Worm (Caenorhabditis elegans) whole organism, L4 larva: Measurements from ENCODE around the gene cpsf-3.

Source experiments
- D1046.2 ChIP-seq: fragments of 200-800 bp; sonication (Bioruptor generic); IDR thresholded peaks from 2 replicates; pipeline ENCODE4 v1.3.6; 2022; ENCODE audit warnings: missing genetic modification characterization, missing compliant biosample characterization
- F10B5.3 ChIP-seq: sonication (generic microtip); optimal IDR thresholded peaks from 2 replicates; lab custom pipeline; 2016; ENCODE audit warnings: mild to moderate bottlenecking, missing genetic modification characterization, missing compliant biosample characterization
- F26F4.8 ChIP-seq: fragments of 200-800 bp; sonication (Bioruptor generic); conservative IDR thresholded peaks from 2 replicates; pipeline ENCODE4 v1.3.6; 2022; ENCODE audit warnings: missing genetic modification characterization, missing compliant biosample characterization
- F37D6.2 ChIP-seq: sonication (generic microtip); optimal IDR thresholded peaks from 2 replicates; lab custom pipeline; 2016; ENCODE audit warnings: mild to moderate bottlenecking, missing genetic modification characterization, missing compliant biosample characterization
- F49E8.2 ChIP-seq: sonication (generic microtip); optimal IDR thresholded peaks from 2 replicates; lab custom pipeline; 2016; ENCODE audit warnings: missing compliant biosample characterization, mild to moderate bottlenecking, missing genetic modification characterization, borderline replicate concordance
- T20F7.1 ChIP-seq: fragments of 200-800 bp; sonication (Bioruptor generic); optimal IDR thresholded peaks from 2 replicates; lab custom pipeline; 2018; ENCODE audit warnings: mild to moderate bottlenecking, missing genetic modification characterization, missing compliant biosample characterization
- Y48G9A.11 ChIP-seq: fragments of 200-800 bp; sonication (Bioruptor generic); IDR thresholded peaks from 2 replicates; pipeline ENCODE4 v1.3.6; 2022; ENCODE audit warnings: missing genetic modification reagents, missing genetic modification characterization, missing compliant biosample characterization
- Y5F2A.4 ChIP-seq: fragments of 200-800 bp; sonication (Bioruptor generic); optimal IDR thresholded peaks from 2 replicates; lab custom pipeline; 2018; ENCODE audit warnings: mild to moderate bottlenecking, missing genetic modification characterization, missing compliant biosample characterization
- ZK546.5 ChIP-seq, 2 experiments: sonication (generic microtip); optimal IDR thresholded peaks; 2 replicates each; lab custom pipeline; 2017; ENCODE audit warnings: missing biosample characterization in 2 of 2, missing genetic modification characterization in 2 of 2
- aha-1 ChIP-seq: fragments of 150-350 bp; peaks from one replicate; lab custom pipeline; 2014; ENCODE audit warnings: missing biosample characterization, missing genetic modification characterization
- aly-2 ChIP-seq: sonication (generic microtip); optimal IDR thresholded peaks from 2 replicates; lab custom pipeline; 2018; ENCODE audit warnings: missing biosample characterization, missing genetic modification characterization
- attf-4 ChIP-seq: sonication (generic microtip); optimal IDR thresholded peaks from 3 replicates; lab custom pipeline; 2017; ENCODE audit warnings: missing biosample characterization, missing genetic modification characterization
- ceh-32 ChIP-seq: sonication (generic microtip); optimal IDR thresholded peaks from 2 replicates; lab custom pipeline; 2016; ENCODE audit warnings: mild to moderate bottlenecking, missing genetic modification characterization, missing compliant biosample characterization; ENCODE audit not compliant: poor library complexity
- daf-12 ChIP-seq: fragments of 150-350 bp; optimal IDR thresholded peaks from 2 replicates; lab custom pipeline; 2014; ENCODE audit warnings: missing biosample characterization, missing genetic modification reagents, missing genetic modification characterization
- daf-19 ChIP-seq: fragments of 200-800 bp; sonication (Bioruptor generic); conservative IDR thresholded peaks from 2 replicates; pipeline ENCODE4 v1.3.6; 2022; ENCODE audit warnings: missing genetic modification characterization, missing compliant biosample characterization
- egl-27 ChIP-seq: sonication (generic microtip); optimal IDR thresholded peaks from 3 replicates; lab custom pipeline; 2017; ENCODE audit warnings: missing biosample characterization, missing genetic modification reagents, missing genetic modification characterization
- egl-43 ChIP-seq: fragments of 200-800 bp; sonication (Bioruptor generic); IDR thresholded peaks from 2 replicates; pipeline ENCODE4 v1.3.6; 2022; ENCODE audit warnings: missing genetic modification reagents, missing genetic modification characterization, missing compliant biosample characterization
- fos-1 ChIP-seq: fragments of 150-350 bp; optimal IDR thresholded peaks from 2 replicates; lab custom pipeline; 2014; ENCODE audit warnings: missing biosample characterization, missing genetic modification characterization
- gei-8 ChIP-seq: fragments of 200-800 bp; sonication (Bioruptor generic); optimal IDR thresholded peaks from 2 replicates; lab custom pipeline; 2018; ENCODE audit warnings: mild to moderate bottlenecking, missing genetic modification characterization, missing compliant biosample characterization
- hif-1 ChIP-seq, 2 experiments: sonication (generic microtip); optimal IDR thresholded peaks; 2 replicates each; lab custom pipeline; 2016 to 2017; ENCODE audit warnings: missing compliant biosample characterization in 2 of 2, missing genetic modification characterization in 2 of 2, missing genetic modification reagents in 2 of 2, missing genotype in 2 of 2, mild to moderate bottlenecking in 1 of 2
- hlh-11 ChIP-seq: fragments of 200-800 bp; sonication (Bioruptor generic); optimal IDR thresholded peaks from 2 replicates; lab custom pipeline; 2018; ENCODE audit warnings: mild to moderate bottlenecking, missing genetic modification characterization, missing compliant biosample characterization
- hlh-30 ChIP-seq: sonication (generic microtip); optimal IDR thresholded peaks from 2 replicates; lab custom pipeline; 2017; ENCODE audit warnings: antibody characterized with exemption, mild to moderate bottlenecking, missing genetic modification characterization, missing compliant biosample characterization; ENCODE audit not compliant: insufficient read depth
- hmg-1.1 ChIP-seq: fragments of 200-800 bp; sonication (Bioruptor generic); IDR thresholded peaks from 2 replicates; pipeline ENCODE4 v1.3.6; 2022; ENCODE audit warnings: missing genetic modification reagents, missing genetic modification characterization, missing compliant biosample characterization
- jun-1 ChIP-seq: fragments of 150-350 bp; optimal IDR thresholded peaks from 2 replicates; lab custom pipeline; 2014; ENCODE audit warnings: missing biosample characterization, missing genetic modification reagents, missing genetic modification characterization
- lim-7 ChIP-seq: fragments of 200-800 bp; sonication (Bioruptor generic); IDR thresholded peaks from 2 replicates; pipeline ENCODE4 v1.3.6; 2022; ENCODE audit warnings: missing genetic modification characterization, missing compliant biosample characterization
- lin-15B ChIP-seq: fragments of 150-350 bp; sonication (generic microtip); optimal IDR thresholded peaks from 3 replicates; lab custom pipeline; 2014; ENCODE audit warnings: missing biosample characterization, missing genetic modification characterization
- lin-29 ChIP-seq: fragments of 200-800 bp; sonication (Bioruptor generic); IDR thresholded peaks from 2 replicates; pipeline ENCODE4 v1.3.6; 2022; ENCODE audit warnings: missing genetic modification reagents, missing genetic modification characterization, missing compliant biosample characterization
- lin-38 ChIP-seq: fragments of 200-800 bp; sonication (Bioruptor generic); IDR thresholded peaks from 2 replicates; pipeline ENCODE4 v1.3.6; 2022; ENCODE audit warnings: missing genetic modification reagents, missing genetic modification characterization, missing compliant biosample characterization
- mep-1 ChIP-seq: fragments of 150-350 bp; sonication (generic microtip); optimal IDR thresholded peaks from 3 replicates; lab custom pipeline; 2014; ENCODE audit warnings: missing biosample characterization, missing genetic modification characterization
- mes-2 ChIP-seq: sonication (generic microtip); optimal IDR thresholded peaks from 2 replicates; lab custom pipeline; 2016; ENCODE audit warnings: missing genotype, mild to moderate bottlenecking, missing genetic modification characterization, missing compliant biosample characterization; ENCODE audit not compliant: poor library complexity, severe bottlenecking
- nhr-10 ChIP-seq: fragments of 150-350 bp; optimal IDR thresholded peaks from 2 replicates; lab custom pipeline; 2014; ENCODE audit warnings: missing biosample characterization, missing genetic modification characterization
- nhr-11 ChIP-seq: fragments of 150-350 bp; optimal IDR thresholded peaks from 2 replicates; lab custom pipeline; 2014; ENCODE audit warnings: missing biosample characterization, missing genetic modification characterization
- nhr-111 ChIP-seq: fragments of 200-800 bp; sonication (Bioruptor generic); optimal IDR thresholded peaks from 2 replicates; lab custom pipeline; 2018; ENCODE audit warnings: mild to moderate bottlenecking, missing genetic modification characterization, missing compliant biosample characterization
- nhr-28 ChIP-seq: fragments of 150-350 bp; optimal IDR thresholded peaks from 2 replicates; lab custom pipeline; 2014; ENCODE audit warnings: missing biosample characterization, missing genetic modification characterization
- nhr-41 ChIP-seq: fragments of 200-800 bp; sonication (Bioruptor generic); IDR thresholded peaks from 2 replicates; pipeline ENCODE4 v1.3.6; 2022; ENCODE audit warnings: missing genetic modification reagents, missing genetic modification characterization, missing compliant biosample characterization
- nhr-6 ChIP-seq: fragments of 150-350 bp; optimal IDR thresholded peaks from 2 replicates; lab custom pipeline; 2014; ENCODE audit warnings: missing biosample characterization, missing genetic modification characterization
- php-3 ChIP-seq: fragments of 200-800 bp; sonication (Bioruptor generic); IDR thresholded peaks from 2 replicates; pipeline ENCODE4 v1.3.6; 2022; ENCODE audit warnings: missing genetic modification reagents, missing genetic modification characterization, missing compliant biosample characterization
- pqm-1 ChIP-seq: sonication (generic microtip); optimal IDR thresholded peaks from 2 replicates; lab custom pipeline; 2017; ENCODE audit warnings: missing biosample characterization, missing genetic modification characterization
- rbr-2 ChIP-seq: sonication (generic microtip); optimal IDR thresholded peaks from 2 replicates; lab custom pipeline; 2016; ENCODE audit warnings: missing genotype, missing genetic modification characterization, missing compliant biosample characterization
- sdz-12 ChIP-seq: fragments of 200-800 bp; sonication (Bioruptor generic); optimal IDR thresholded peaks from 2 replicates; lab custom pipeline; 2018; ENCODE audit warnings: mild to moderate bottlenecking, missing genetic modification characterization, missing compliant biosample characterization
- set-16 ChIP-seq: fragments of 200-800 bp; sonication (Bioruptor generic); IDR thresholded peaks from 2 replicates; pipeline ENCODE4 v1.3.6; 2022; ENCODE audit warnings: missing genetic modification reagents, missing genetic modification characterization, missing compliant biosample characterization
- snpc-1.2 ChIP-seq: fragments of 200-800 bp; sonication (Bioruptor generic); IDR thresholded peaks from 2 replicates; pipeline ENCODE4 v1.3.6; 2022; ENCODE audit warnings: missing genetic modification reagents, missing genetic modification characterization, missing compliant biosample characterization
- unc-39 ChIP-seq: sonication (generic microtip); optimal IDR thresholded peaks from 2 replicates; lab custom pipeline; 2017; ENCODE audit warnings: missing biosample characterization, missing genetic modification characterization
- unc-62 ChIP-seq, 3 experiments: fragments of 150-350 bp in 1 of 3; sonication (generic microtip); optimal IDR thresholded peaks in 2 of 3; peaks in 1 of 3; 1 replicate in 1 of 3; 2 replicates in 2 of 3; lab custom pipeline; 2014 to 2017; ENCODE audit warnings: missing biosample characterization in 3 of 3, missing genetic modification characterization in 3 of 3, missing genetic modification reagents in 3 of 3, missing genotype in 1 of 3
- vab-7 ChIP-seq: fragments of 200-800 bp; sonication (Bioruptor generic); IDR thresholded peaks from 2 replicates; pipeline ENCODE4 v1.3.6; 2022; ENCODE audit warnings: missing genetic modification reagents, missing genetic modification characterization, missing compliant biosample characterization
- zag-1 ChIP-seq: fragments of 150-350 bp; optimal IDR thresholded peaks from 2 replicates; lab custom pipeline; 2014; ENCODE audit warnings: missing biosample characterization, missing genetic modification characterization
- zfp-2 ChIP-seq: sonication (generic microtip); optimal IDR thresholded peaks from 2 replicates; lab custom pipeline; 2016; ENCODE audit warnings: mild to moderate bottlenecking, missing genetic modification characterization, missing compliant biosample characterization

The cpsf-3 gene

DNA sequence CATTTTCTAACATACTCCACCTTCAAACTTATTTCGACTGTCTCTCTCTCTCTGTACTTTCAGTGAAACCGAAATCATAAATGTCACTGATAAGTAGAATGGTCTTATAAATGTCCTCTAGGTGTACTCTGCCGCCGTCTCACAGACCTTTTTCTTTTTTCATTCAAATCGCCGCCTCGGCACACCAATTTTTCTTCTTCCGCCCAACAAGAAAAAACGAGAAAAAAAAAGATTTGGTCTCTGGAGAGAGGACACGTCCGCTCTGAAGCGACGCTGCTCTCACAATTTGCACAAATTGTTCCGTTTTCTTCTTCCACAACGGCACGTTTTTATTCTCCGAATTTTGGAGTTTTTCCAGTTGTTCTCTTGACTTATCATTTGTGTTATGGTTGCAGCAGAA, 30.5 kb upstream of the cpsf-3 start (continued):
- TF ChIP-seq lin-38 (GFP tag; lab: Robert Waterston, UW) (0 out of 2 replicates have a peak, but pooled peaks have one; percentile 8), mep-1 (tag; lab: Kevin White, UChicago) (peak; percentile 27), lim-7 (GFP tag; lab: Robert Waterston, UW) (no peak)
- TF ChIP-seq, all 104 proteins: peak for 13

- TF ChIP-seq T20F7.1 (GFP tag; lab: Kevin White, UChicago) (no peak), zfp-2 (tag; lab: Kevin White, UChicago) (no peak), vab-7 (GFP tag; lab: Robert Waterston, UW) (no peak), lin-38 (GFP tag; lab: Robert Waterston, UW) (peak; percentile 31), unc-39 (tag; lab: Kevin White, UChicago) (no peak), set-16 (GFP tag; lab: Robert Waterston, UW) (no peak), sdz-12 (GFP tag; lab: Kevin White, UChicago) (no peak), F26F4.8 (GFP tag; lab: Robert Waterston, UW) (no peak), lim-7 (GFP tag; lab: Robert Waterston, UW) (no peak), aha-1 (tag; lab: Kevin White, UChicago) (peak; percentile 96), hmg-1.1 (GFP tag; lab: Robert Waterston, UW) (0 out of 2 replicates have a peak, but pooled peaks have one; percentile 35), F49E8.2 (tag; lab: Kevin White, UChicago) (peak; percentile 57), ceh-32 (tag; lab: Kevin White, UChicago) (no peak), nhr-6 (no peak), zag-1 (tag; lab: Kevin White, UChicago) (no peak), php-3 (no peak), D1046.2 (GFP tag; lab: Robert Waterston, UW) (no peak), pqm-1 (tag; lab: Kevin White, UChicago) (no peak), egl-27 (tag; lab: Kevin White, UChicago) (no peak), nhr-28 (tag; lab: Kevin White, UChicago) (peak; percentile 15), F37D6.2 (tag; lab: Kevin White, UChicago) (no peak), lin-29 (GFP tag; lab: Robert Waterston, UW) (no peak), attf-4 (no peak), nhr-41 (GFP tag; lab: Robert Waterston, UW) (no peak), Y5F2A.4 (no peak), lin-15B (tag; lab: Kevin White, UChicago) (no peak), hif-1 (tag; optimal IDR thresholded peaks at IDR 0.05; lab: Kevin White, UChicago) (no peak), rbr-2 (no peak), nhr-10 (tag; lab: Kevin White, UChicago) (no peak), daf-19 (GFP tag; lab: Robert Waterston, UW) (no peak), unc-62 (GFP tag; optimal IDR thresholded peaks at IDR 0.05 in 1 of 2; lab: Kevin White, UChicago) (no peak), unc-62 (tag; optimal IDR thresholded peaks at IDR 0.05; lab: Kevin White, UChicago) (no peak), daf-12 (tag; lab: Kevin White, UChicago) (no peak), hlh-30 (tag; lab: Kevin White, UChicago) (no peak), ZK546.5 (tag; optimal IDR thresholded peaks at IDR 0.05; lab: Kevin White, UChicago) (no peak), fos-1 (no peak), nhr-111 (GFP tag; lab: Kevin White, UChicago) (no peak), jun-1 (tag; lab: Kevin White, UChicago) (no peak), F10B5.3 (no peak), snpc-1.2 (GFP tag; lab: Robert Waterston, UW) (peak; percentile 74; the same call in 1 of the 2 replicates), Y48G9A.11 (GFP tag; lab: Robert Waterston, UW) (no peak), mes-2 (no peak), nhr-11 (tag; lab: Kevin White, UChicago) (no peak), aly-2 (tag; lab: Kevin White, UChicago) (no peak), hlh-11 (tag; lab: Kevin White, UChicago) (peak; percentile 34), gei-8 (GFP tag; lab: Kevin White, UChicago) (no peak), egl-43 (no peak)
- TF ChIP-seq, all 104 proteins: peak for 7
Measured at ce11 chrIV:13311331-13312034, 28.8 kb upstream of the cpsf-3 start.
